Worm (Caenorhabditis elegans) whole organism, mixed stage, embryonic: Measurements from ENCODE around the gene F52E10.2.

Experiments used
- M03D4.4 ChIP-seq: sonication (generic microtip); optimal IDR thresholded peaks from 2 replicates; lab custom pipeline; 2017; ENCODE audit warnings: mild to moderate bottlenecking, missing genetic modification characterization, missing compliant biosample characterization
- bed-3 ChIP-seq: fragments of 200-800 bp; sonication (Bioruptor generic); optimal IDR thresholded peaks from 3 replicates; lab custom pipeline; 2018; ENCODE audit warnings: mild to moderate bottlenecking, missing genetic modification characterization, moderate library complexity, missing compliant biosample characterization
- ceh-39 ChIP-seq: fragments of 150-350 bp; optimal IDR thresholded peaks from 2 replicates; lab custom pipeline; 2014; ENCODE audit warnings: missing biosample characterization, missing genetic modification characterization
- ceh-43 ChIP-seq: fragments of 200-800 bp; sonication (Bioruptor generic); optimal IDR thresholded peaks from 2 replicates; lab custom pipeline; 2018; ENCODE audit warnings: mild to moderate bottlenecking, missing genetic modification characterization, moderate library complexity, missing compliant biosample characterization
- ceh-83 ChIP-seq: fragments of 200-800 bp; sonication (Bioruptor generic); optimal IDR thresholded peaks from 2 replicates; lab custom pipeline; 2018; ENCODE audit warnings: mild to moderate bottlenecking, missing genetic modification characterization, missing compliant biosample characterization
- ces-1 ChIP-seq: fragments of 150-350 bp; optimal IDR thresholded peaks from 2 replicates; lab custom pipeline; 2014; ENCODE audit warnings: missing biosample characterization, missing genetic modification reagents, missing genetic modification characterization
- flh-1 ChIP-seq: fragments of 200-800 bp; sonication (Bioruptor generic); optimal IDR thresholded peaks from 2 replicates; lab custom pipeline; 2018; ENCODE audit warnings: mild to moderate bottlenecking, missing genetic modification characterization, moderate library complexity, missing compliant biosample characterization
- ham-2 ChIP-seq: fragments of 200-800 bp; sonication (Bioruptor generic); optimal IDR thresholded peaks from 2 replicates; lab custom pipeline; 2018; ENCODE audit warnings: mild to moderate bottlenecking, missing genetic modification characterization, missing compliant biosample characterization
- hlh-1 ChIP-seq: fragments of 150-350 bp; optimal IDR thresholded peaks from 2 replicates; lab custom pipeline; 2014; ENCODE audit warnings: missing biosample characterization, missing genetic modification reagents, missing genetic modification characterization
- lin-13 ChIP-seq: fragments of 150-350 bp; optimal IDR thresholded peaks from 2 replicates; lab custom pipeline; 2014; ENCODE audit warnings: missing biosample characterization, missing genetic modification characterization
- lin-32 ChIP-seq: fragments of 200-800 bp; sonication (Bioruptor generic); optimal IDR thresholded peaks from 2 replicates; lab custom pipeline; 2018; ENCODE audit warnings: mild to moderate bottlenecking, missing genetic modification characterization, missing compliant biosample characterization
- lsy-2 ChIP-seq: fragments of 150-350 bp; optimal IDR thresholded peaks from 2 replicates; lab custom pipeline; 2014; ENCODE audit warnings: missing biosample characterization, missing genetic modification characterization
- mab-5 ChIP-seq: fragments of 150-350 bp; optimal IDR thresholded peaks from 2 replicates; lab custom pipeline; 2014; ENCODE audit warnings: missing biosample characterization, missing genetic modification characterization
- mep-1 ChIP-seq: fragments of 150-350 bp; optimal IDR thresholded peaks from 2 replicates; lab custom pipeline; 2017; ENCODE audit warnings: missing biosample characterization, missing genetic modification reagents, missing genetic modification characterization, inconsistent platforms
- nhr-12 ChIP-seq: fragments of 150-350 bp; optimal IDR thresholded peaks from 2 replicates; lab custom pipeline; 2014; ENCODE audit warnings: missing biosample characterization, missing genetic modification characterization
- nhr-2 ChIP-seq: fragments of 150-350 bp; optimal IDR thresholded peaks from 2 replicates; lab custom pipeline; 2014; ENCODE audit warnings: missing biosample characterization, missing genetic modification characterization
- nhr-237 ChIP-seq: fragments of 150-350 bp; optimal IDR thresholded peaks from 2 replicates; lab custom pipeline; 2014; ENCODE audit warnings: missing biosample characterization, missing genetic modification characterization
- nhr-76 ChIP-seq: sonication (generic microtip); optimal IDR thresholded peaks from 2 replicates; lab custom pipeline; 2017; ENCODE audit warnings: missing biosample characterization, missing genetic modification characterization
- pha-4 ChIP-seq: fragments of 150-350 bp; optimal IDR thresholded peaks from 2 replicates; lab custom pipeline; 2018; ENCODE audit warnings: missing biosample characterization, missing genetic modification reagents, missing genetic modification characterization
- sem-2 ChIP-seq: fragments of 200-800 bp; sonication (Bioruptor generic); optimal IDR thresholded peaks from 2 replicates; lab custom pipeline; 2018; ENCODE audit warnings: mild to moderate bottlenecking, missing genetic modification characterization, missing compliant biosample characterization
- snpc-4 ChIP-seq: fragments of 150-350 bp; optimal IDR thresholded peaks from 2 replicates; lab custom pipeline; 2014; ENCODE audit warnings: missing biosample characterization, missing genetic modification characterization
- sptf-1 ChIP-seq: sonication (generic microtip); optimal IDR thresholded peaks from 2 replicates; lab custom pipeline; 2017; ENCODE audit warnings: mild to moderate bottlenecking, missing genetic modification characterization, moderate library complexity, missing compliant biosample characterization
- unc-120 ChIP-seq: sonication (generic microtip); optimal IDR thresholded peaks from 2 replicates; lab custom pipeline; 2017; ENCODE audit warnings: missing genetic modification characterization, missing compliant biosample characterization; ENCODE audit not compliant: poor library complexity, severe bottlenecking
- unc-39 ChIP-seq: fragments of 150-350 bp; optimal IDR thresholded peaks from 2 replicates; lab custom pipeline; 2014; ENCODE audit warnings: missing biosample characterization, missing genetic modification characterization
- unc-62 ChIP-seq: fragments of 150-350 bp; optimal IDR thresholded peaks from 2 replicates; lab custom pipeline; 2014; ENCODE audit warnings: missing biosample characterization, missing genetic modification reagents, missing genetic modification characterization
- zip-8 ChIP-seq: fragments of 150-350 bp; optimal IDR thresholded peaks from 2 replicates; lab custom pipeline; 2014; ENCODE audit warnings: missing biosample characterization, missing genetic modification characterization
- ztf-11 ChIP-seq: fragments of 150-350 bp; optimal IDR thresholded peaks from 2 replicates; lab custom pipeline; 2014; ENCODE audit warnings: missing biosample characterization, missing genetic modification characterization

The F52E10.2 gene

ce11 chrX:16258503-16258902, 24.5 kb downstream of the F52E10.2 start:
- TF ChIP-seq mep-1 (tag; lab: Kevin White, UChicago), result no peak
- no peak for TF ChIP-seq mab-5
- no peak for TF ChIP-seq lsy-2 (tag; lab: Kevin White, UChicago)
- no peak for TF ChIP-seq nhr-2 (tag; lab: Kevin White, UChicago)
- no peak for TF ChIP-seq nhr-12 (tag; lab: Kevin White, UChicago)
- no peak for TF ChIP-seq ztf-11 (tag; lab: Kevin White, UChicago)
- no peak for TF ChIP-seq unc-120 (tag; lab: Kevin White, UChicago)
- no peak for TF ChIP-seq hlh-1
- no peak for TF ChIP-seq unc-39 (tag; lab: Kevin White, UChicago)
- TF ChIP-seq ces-1 (GFP tag; lab: Kevin White, UChicago), result no peak
- no peak for TF ChIP-seq nhr-237 (tag; lab: Kevin White, UChicago)
- TF ChIP-seq lin-32 (GFP tag; lab: Kevin White, UChicago), result no peak
- no peak for TF ChIP-seq ceh-39 (tag; lab: Kevin White, UChicago)
- TF ChIP-seq flh-1 (GFP tag; lab: Kevin White, UChicago), result no peak
- no peak for TF ChIP-seq sem-2 (GFP tag; lab: Kevin White, UChicago)
- no peak for TF ChIP-seq ham-2 (GFP tag; lab: Kevin White, UChicago)
- no peak for TF ChIP-seq ceh-43 (GFP tag; lab: Kevin White, UChicago)

DNA sequence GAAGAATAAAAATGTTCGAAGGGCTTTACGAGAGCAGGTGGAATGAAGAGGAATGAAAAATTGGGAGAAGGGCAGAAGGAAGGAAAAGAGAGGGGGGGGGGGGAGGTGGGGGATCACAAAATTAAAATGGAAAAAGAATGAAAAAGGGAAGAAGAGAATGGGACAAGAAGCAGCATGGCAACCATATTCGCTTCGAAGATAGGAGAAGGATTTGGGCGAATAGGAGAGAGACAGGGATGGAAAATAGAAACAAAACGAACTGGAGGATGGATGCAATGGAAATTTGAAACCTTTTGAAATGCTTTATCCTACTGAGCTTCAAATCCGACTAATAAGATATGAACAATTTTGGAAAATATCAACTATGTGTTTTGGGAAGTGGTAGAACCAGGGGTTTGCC, 32.3 kb downstream of the F52E10.2 start, which contains the start of gene W10G6.6:
TSS of gene W10G6.6 (minus strand) at position 101 of the 400 bp plus-strand sequence.
- TF ChIP-seq lsy-2 (tag; lab: Kevin White, UChicago) (no peak), snpc-4 (tag; lab: Kevin White, UChicago) (no peak), M03D4.4 (no peak), nhr-237 (tag; lab: Kevin White, UChicago) (no peak), zip-8 (no peak), ham-2 (GFP tag; lab: Kevin White, UChicago) (no peak), nhr-76 (tag; lab: Kevin White, UChicago) (no peak), pha-4 (tag; lab: Kevin White, UChicago) (no peak), ceh-83 (GFP tag; lab: Kevin White, UChicago) (no peak), unc-62 (GFP tag; lab: Kevin White, UChicago) (no peak), bed-3 (no peak), hlh-1 (no peak), unc-120 (tag; lab: Kevin White, UChicago) (no peak)

DNA sequence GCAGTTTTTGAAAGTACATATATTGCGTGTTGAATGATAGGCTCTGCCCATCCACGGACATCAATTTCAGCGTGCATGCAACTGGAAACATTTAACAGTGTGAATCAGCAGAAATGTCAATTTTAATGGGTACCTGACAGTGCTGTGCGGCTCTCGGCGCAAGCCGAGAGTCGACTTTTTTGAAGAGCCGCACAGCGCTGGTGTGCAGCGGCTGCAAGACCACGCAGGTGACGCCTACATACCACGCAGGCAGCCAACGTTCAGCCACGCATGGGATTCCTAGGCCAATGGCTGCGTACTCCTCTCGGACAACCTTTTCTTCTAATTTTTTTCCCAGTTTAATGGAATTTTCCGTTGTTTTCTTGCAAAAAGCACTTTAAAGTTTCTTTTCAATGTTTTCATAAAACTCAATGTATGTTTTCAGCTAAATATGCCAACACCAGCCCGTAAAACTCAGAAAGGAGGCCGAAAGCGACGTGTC, 38.2 kb downstream of the F52E10.2 start, which contains the start of gene W10G6.1:
TSS of gene W10G6.1 (plus strand) at position 431 of the 481 bp plus-strand sequence.
- TF ChIP-seq hlh-1, result no peak
- TF ChIP-seq, all 35 proteins: peak for 0

- TF ChIP-seq snpc-4 (tag; lab: Kevin White, UChicago) (no peak), pha-4 (tag; lab: Kevin White, UChicago) (no peak), ham-2 (GFP tag; lab: Kevin White, UChicago) (no peak), nhr-2 (tag; lab: Kevin White, UChicago) (no peak), ceh-43 (GFP tag; lab: Kevin White, UChicago) (no peak), ceh-83 (GFP tag; lab: Kevin White, UChicago) (no peak), zip-8 (no peak), ces-1 (GFP tag; lab: Kevin White, UChicago) (no peak), unc-39 (tag; lab: Kevin White, UChicago) (no peak), lin-13 (tag; lab: Kevin White, UChicago) (no peak)
- TF ChIP-seq, all 35 proteins: peak for 0
Observed at ce11 chrX:16243129-16243528, 39.9 kb downstream of the F52E10.2 start.

DNA sequence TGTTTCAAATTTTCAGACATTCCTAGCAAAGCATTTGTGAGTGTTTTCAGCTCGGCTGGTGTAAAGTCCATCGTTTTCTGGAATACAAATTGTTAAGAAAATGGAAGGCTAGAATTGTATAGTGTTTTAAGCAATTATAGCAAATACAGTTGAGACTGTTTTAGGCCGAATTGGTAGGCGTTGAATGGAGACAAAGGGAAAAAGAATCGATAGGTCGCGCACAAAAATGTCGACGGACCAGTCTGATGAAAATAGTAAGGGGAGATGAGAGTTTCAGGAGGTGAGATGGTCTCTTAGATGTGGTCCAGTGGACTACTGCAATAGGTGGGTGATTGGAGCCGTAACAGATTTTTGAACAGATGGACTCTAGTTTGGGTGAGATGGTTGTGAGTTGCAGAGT, 42.4 kb downstream of the F52E10.2 start:
- TF ChIP-seq ceh-39 (tag; lab: Kevin White, UChicago), result peak; percentile 92
- TF ChIP-seq sptf-1 (tag; lab: Kevin White, UChicago), result no peak
- TF ChIP-seq, all 35 proteins: peak for 1
